Worm (Caenorhabditis elegans): ENCODE results near the gene R05F9.9.

- TF ChIP-seq ztf-16 (tag; optimal IDR thresholded peaks at IDR 0.05) (no peak), pqm-1 (tag; optimal IDR thresholded peaks at IDR 0.05) (no peak), elt-2 (tag; optimal IDR thresholded peaks at IDR 0.05) (no peak), fkh-10 (GFP tag; optimal IDR thresholded peaks at IDR 0.05) (no peak), tbx-2 (tag; optimal IDR thresholded peaks at IDR 0.05) (no peak), unc-86 (tag; optimal IDR thresholded peaks at IDR 0.05) (no peak), sox-2 (GFP tag; IDR thresholded peaks at IDR 0.05) (no peak)
Observed at ce11 chrII:4882498-4882897, 19.4 kb downstream of the R05F9.9 start.

Measured in whole organism, late embryonic.